Fruit fly (Drosophila melanogaster) whole organism, adult: ENCODE results near the gene CG17362.

Experiments used
- CG11617 ChIP-seq: fragments of 200-800 bp; sonication (Bioruptor generic); optimal IDR thresholded peaks from 2 replicates; lab custom pipeline; 2017; ENCODE audit warnings: mild to moderate bottlenecking, missing biosample characterization, missing genetic modification reagents, missing genetic modification characterization
- CG12768 ChIP-seq: fragments of 200-800 bp; sonication (Bioruptor generic); optimal IDR thresholded peaks from 2 replicates; lab custom pipeline; 2017; ENCODE audit warnings: missing biosample characterization, missing genetic modification characterization, mild to moderate bottlenecking, moderate library complexity, missing genetic modification reagents
- CG14711 ChIP-seq: fragments of 200-800 bp; sonication (Bioruptor generic); optimal IDR thresholded peaks from 2 replicates; lab custom pipeline; 2018; ENCODE audit warnings: missing biosample characterization, mild to moderate bottlenecking, missing genetic modification characterization, moderate library complexity
- CG1620 ChIP-seq: fragments of 200-800 bp; sonication (Bioruptor generic); optimal IDR thresholded peaks from 2 replicates; lab custom pipeline; 2016; ENCODE audit warnings: missing biosample characterization, missing genetic modification characterization
- CG33017 ChIP-seq: fragments of 200-800 bp; sonication (Bioruptor generic); optimal IDR thresholded peaks from 2 replicates; lab custom pipeline; 2018; ENCODE audit warnings: missing biosample characterization, mild to moderate bottlenecking, missing genetic modification characterization, moderate library complexity
- CG5204 ChIP-seq: fragments of 200-800 bp; sonication (Bioruptor generic); optimal IDR thresholded peaks from 2 replicates; lab custom pipeline; 2016; ENCODE audit warnings: missing biosample characterization, missing genetic modification characterization
- CG7045 ChIP-seq: fragments of 200-800 bp; sonication (Bioruptor generic); optimal IDR thresholded peaks from 2 replicates; lab custom pipeline; 2017; ENCODE audit warnings: missing biosample characterization, mild to moderate bottlenecking, missing genetic modification characterization
- CG7101 ChIP-seq: fragments of 200-800 bp; sonication (Bioruptor generic); optimal IDR thresholded peaks from 2 replicates; lab custom pipeline; 2018; ENCODE audit warnings: missing biosample characterization, mild to moderate bottlenecking, missing genetic modification characterization, moderate library complexity
- Clk ChIP-seq: fragments of 200-800 bp; sonication (Bioruptor generic); optimal IDR thresholded peaks from 2 replicates; lab custom pipeline; 2017; ENCODE audit warnings: missing biosample characterization, missing genetic modification characterization
- Crg-1 ChIP-seq: fragments of 200-800 bp; sonication (Bioruptor generic); optimal IDR thresholded peaks from 2 replicates; lab custom pipeline; 2016; ENCODE audit warnings: missing biosample characterization, missing genetic modification characterization
- Hr96 ChIP-seq: fragments of 200-800 bp; sonication (Bioruptor generic); optimal IDR thresholded peaks from 2 replicates; lab custom pipeline; 2016; ENCODE audit warnings: missing biosample characterization, missing genetic modification characterization
- Mnt ChIP-seq: fragments of 200-800 bp; sonication (Bioruptor generic); optimal IDR thresholded peaks from 2 replicates; lab custom pipeline; 2016; ENCODE audit warnings: missing biosample characterization, mild to moderate bottlenecking, missing genetic modification characterization
- bab1 ChIP-seq: fragments of 200-800 bp; sonication (Bioruptor generic); optimal IDR thresholded peaks from 3 replicates; lab custom pipeline; 2019; ENCODE audit warnings: missing biosample characterization, mild to moderate bottlenecking, missing genetic modification characterization, moderate library complexity
- cic ChIP-seq: fragments of 200-800 bp; sonication (Bioruptor generic); optimal IDR thresholded peaks from 2 replicates; lab custom pipeline; 2017; ENCODE audit warnings: missing biosample characterization, mild to moderate bottlenecking, missing genetic modification characterization, moderate library complexity
- cnc ChIP-seq, 2 experiments: fragments of >200 bp; optimal IDR thresholded peaks; 2 replicates each; lab custom pipeline; 2017
- kay ChIP-seq: fragments of 200-800 bp; sonication (Bioruptor generic); peaks from one replicate; lab custom pipeline; 2016; ENCODE audit warnings: missing biosample characterization, missing genetic modification characterization, borderline replicate concordance
- ovo ChIP-seq: fragments of 200-800 bp; sonication (Bioruptor generic); optimal IDR thresholded peaks from 2 replicates; lab custom pipeline; 2016; ENCODE audit warnings: missing biosample characterization, missing genetic modification characterization
- pad ChIP-seq: fragments of 200-800 bp; sonication (Bioruptor generic); optimal IDR thresholded peaks from 3 replicates; lab custom pipeline; 2017; ENCODE audit warnings: missing biosample characterization, missing genetic modification characterization, mild to moderate bottlenecking, moderate library complexity, missing genetic modification reagents
- tj ChIP-seq: fragments of 200-800 bp; sonication (Bioruptor generic); optimal IDR thresholded peaks from 3 replicates; lab custom pipeline; 2017; ENCODE audit warnings: missing biosample characterization, mild to moderate bottlenecking, missing genetic modification characterization, moderate library complexity
- toe ChIP-seq: fragments of 200-800 bp; sonication (Bioruptor generic); optimal IDR thresholded peaks from 2 replicates; lab custom pipeline; 2016; ENCODE audit warnings: missing biosample characterization, missing genetic modification characterization

CG17362 gene

dm6 chr3L:13986330-13986729 is at the start of gene CG17362:
TSS of gene CG17362 (plus strand) at chr3L:13986620.
- TF ChIP-seq toe = no peak
- no peak for TF ChIP-seq Mnt (GFP tag; lab: Kevin White, UChicago)
- no peak for TF ChIP-seq Clk
- no peak for TF ChIP-seq CG11617 (GFP tag; lab: Kevin White, UChicago)
- no peak for TF ChIP-seq ovo (GFP tag; lab: Kevin White, UChicago)
- TF ChIP-seq CG7045 (GFP tag; lab: Kevin White, UChicago) = no peak
- no peak for TF ChIP-seq cnc (optimal IDR thresholded peaks at IDR 0.05; lab: Kevin White, UChicago)
- TF ChIP-seq tj (GFP tag; lab: Kevin White, UChicago) = no peak
- no peak for TF ChIP-seq cic (GFP tag; lab: Kevin White, UChicago)
- TF ChIP-seq CG12768 (GFP tag; lab: Kevin White, UChicago) = no peak
- no peak for TF ChIP-seq CG7101 (tag; lab: Kevin White, UChicago)
- no peak for TF ChIP-seq CG1620 (GFP tag; lab: Kevin White, UChicago)
- no peak for TF ChIP-seq CG33017 (tag; lab: Kevin White, UChicago)
- TF ChIP-seq bab1 (GFP tag; lab: Kevin White, UChicago) = no peak
- TF ChIP-seq Hr96 (GFP tag; lab: Kevin White, UChicago) = no peak
- no peak for TF ChIP-seq CG5204 (GFP tag; lab: Kevin White, UChicago)
- no peak for TF ChIP-seq Crg-1
- no peak for TF ChIP-seq pad (GFP tag; lab: Kevin White, UChicago)
- no peak for TF ChIP-seq CG14711 (tag; lab: Kevin White, UChicago)
- no peak for TF ChIP-seq kay

dm6 chr3L:13936771-13937170 is 49.6 kb upstream of the CG17362 start:
- TF ChIP-seq cic (GFP tag; lab: Kevin White, UChicago) = no peak
- no peak for TF ChIP-seq tj (GFP tag; lab: Kevin White, UChicago)
- no peak for TF ChIP-seq cnc (optimal IDR thresholded peaks at IDR 0.05; lab: Kevin White, UChicago)
- no peak for TF ChIP-seq Mnt (GFP tag; lab: Kevin White, UChicago)
- no peak for TF ChIP-seq CG12768 (GFP tag; lab: Kevin White, UChicago)

DNA sequence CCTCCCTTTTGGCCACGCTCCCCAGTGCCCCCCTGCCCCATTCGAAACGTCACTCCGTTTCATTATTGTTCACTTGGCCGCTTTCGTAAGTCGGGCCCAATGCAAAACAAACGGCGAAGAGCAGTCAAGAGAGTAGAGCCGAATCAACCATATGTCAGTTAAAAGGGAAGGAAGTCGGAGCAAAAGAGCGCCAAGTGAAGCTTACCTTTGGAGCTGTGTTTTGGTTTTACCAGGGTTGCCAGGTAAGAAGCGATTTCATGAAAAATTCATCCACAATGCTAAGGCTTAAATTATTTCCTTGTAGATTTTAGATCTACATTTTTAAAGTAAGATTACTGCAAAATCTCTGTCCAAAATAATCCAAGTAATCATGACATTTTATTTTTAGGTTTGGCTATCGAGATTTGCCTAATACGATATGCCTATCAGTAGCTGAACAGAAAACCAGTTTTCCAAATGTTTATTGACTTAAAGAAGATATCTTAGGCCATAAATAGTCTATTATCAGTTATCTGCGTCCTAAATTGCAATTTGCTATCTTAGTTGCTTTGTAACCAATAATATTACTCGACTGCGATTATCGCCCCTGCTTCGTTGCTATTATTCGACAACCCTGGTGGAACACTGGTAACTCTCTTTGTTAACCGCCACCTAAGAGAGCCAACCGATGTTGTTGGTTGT is 47.8 kb upstream of the CG17362 start:
- TF ChIP-seq CG14711 (tag; lab: Kevin White, UChicago) (peak; percentile 82), CG33017 (tag; lab: Kevin White, UChicago) (peak; percentile 65), bab1 (GFP tag; lab: Kevin White, UChicago) (peak; percentile 95), kay (peak; percentile 38), CG12768 (GFP tag; lab: Kevin White, UChicago) (peak; percentile 83), Mnt (GFP tag; lab: Kevin White, UChicago) (no peak), Crg-1 (peak; percentile 82), ovo (GFP tag; lab: Kevin White, UChicago) (peak; percentile 25), CG7045 (GFP tag; lab: Kevin White, UChicago) (peak; percentile 90), tj (GFP tag; lab: Kevin White, UChicago) (peak; percentile 57), toe (peak; percentile 84), CG11617 (GFP tag; lab: Kevin White, UChicago) (peak; percentile 90), CG7101 (tag; lab: Kevin White, UChicago) (peak; percentile 74), CG5204 (GFP tag; lab: Kevin White, UChicago) (peak; percentile 88), cnc (optimal IDR thresholded peaks at IDR 0.05; lab: Kevin White, UChicago) (no peak), pad (GFP tag; lab: Kevin White, UChicago) (peak; percentile 72), CG1620 (GFP tag; lab: Kevin White, UChicago) (peak; percentile 73), cic (GFP tag; lab: Kevin White, UChicago) (no peak), Hr96 (GFP tag; lab: Kevin White, UChicago) (peak; percentile 86), Clk (peak; percentile 57)

DNA sequence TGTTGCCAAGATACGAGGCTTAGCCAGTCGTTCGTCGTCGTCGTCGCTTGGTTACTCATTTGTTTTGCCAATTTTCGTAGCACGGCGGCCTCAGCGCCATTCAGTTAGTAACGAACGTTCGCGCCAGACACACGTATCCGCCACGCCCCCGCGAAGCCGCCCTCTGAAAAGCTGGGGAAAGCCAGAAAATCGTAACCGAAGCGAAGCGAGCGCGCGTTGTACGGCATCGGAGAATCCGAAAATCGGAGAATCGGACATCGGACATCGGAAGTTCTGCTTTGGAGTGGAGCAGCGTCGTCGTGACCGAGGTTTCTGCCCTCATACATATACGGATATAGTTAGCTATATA is 47.3 kb upstream of the CG17362 start, which contains the start of gene CG32137:
Gene CG32137, plus strand, starts transcription at position 100 of the 349 bp plus-strand sequence.
- TF ChIP-seq cic (GFP tag; lab: Kevin White, UChicago) = peak; percentile 61
- peak; percentile 18 for TF ChIP-seq kay
- no peak for TF ChIP-seq bab1 (GFP tag; lab: Kevin White, UChicago)
- no peak for TF ChIP-seq cnc (optimal IDR thresholded peaks at IDR 0.05; lab: Kevin White, UChicago)
- peak; percentile 60 for TF ChIP-seq CG12768 (GFP tag; lab: Kevin White, UChicago)
- TF ChIP-seq pad (GFP tag; lab: Kevin White, UChicago) = peak; percentile 64
- no peak for TF ChIP-seq CG11617 (GFP tag; lab: Kevin White, UChicago)
- no peak for TF ChIP-seq Hr96 (GFP tag; lab: Kevin White, UChicago)
- TF ChIP-seq CG5204 (GFP tag; lab: Kevin White, UChicago) = no peak
- TF ChIP-seq Clk = no peak
- TF ChIP-seq ovo (GFP tag; lab: Kevin White, UChicago) = no peak
- TF ChIP-seq Mnt (GFP tag; lab: Kevin White, UChicago) = peak; percentile 4

DNA sequence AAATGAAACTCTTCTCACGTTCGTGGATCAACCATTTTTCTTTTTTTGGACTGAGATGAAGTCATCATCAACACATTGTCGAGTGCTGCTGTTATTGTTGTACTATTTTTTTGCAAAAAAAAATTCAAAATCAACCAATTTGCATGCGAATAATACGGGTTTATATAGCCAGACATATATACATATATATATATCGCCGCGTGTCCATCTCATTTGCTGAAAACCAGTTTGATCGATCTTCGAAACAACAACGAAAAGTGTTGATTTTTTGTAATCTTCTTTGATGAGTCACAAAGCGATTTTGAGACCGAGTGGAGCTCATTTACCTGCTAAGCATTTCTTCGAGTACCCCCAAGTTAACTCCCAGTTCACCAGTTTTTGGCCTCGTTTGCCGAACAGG is 40.4 kb upstream of the CG17362 start:
- TF ChIP-seq kay = peak; percentile 61
- TF ChIP-seq Crg-1 = no peak

- peak; percentile 7 for TF ChIP-seq tj (GFP tag; lab: Kevin White, UChicago)
- no peak for TF ChIP-seq CG33017 (tag; lab: Kevin White, UChicago)
These were observed 36.9 kb upstream of the CG17362 start for dm6 chr3L:13949440-13950066.
